Fruit fly (Drosophila melanogaster) whole organism, embryonic: ENCODE data around the gene alien.

Experiments used
- Asciz ChIP-seq: fragments of 200-800 bp; sonication (Bioruptor generic); optimal IDR thresholded peaks from 2 replicates; lab custom pipeline; 2017; ENCODE audit warnings: missing biosample characterization, mild to moderate bottlenecking, missing genetic modification characterization, missing genetic modification reagents
- BEAF-32 ChIP-seq: fragments of 200-800 bp; sonication (Bioruptor generic); optimal IDR thresholded peaks from 3 replicates; lab custom pipeline; 2017; ENCODE audit warnings: missing biosample characterization, missing genetic modification characterization, mild to moderate bottlenecking, moderate library complexity, missing genetic modification reagents
- CG10979 ChIP-seq: fragments of 200-800 bp; sonication (Bioruptor generic); optimal IDR thresholded peaks from 2 replicates; lab custom pipeline; 2018; ENCODE audit warnings: missing biosample characterization, mild to moderate bottlenecking, missing genetic modification characterization, moderate library complexity
- CG12155 ChIP-seq: fragments of 200-800 bp; sonication (Bioruptor generic); optimal IDR thresholded peaks from 3 replicates; lab custom pipeline; 2016; ENCODE audit warnings: missing biosample characterization, missing genetic modification characterization
- CG13894 ChIP-seq: fragments of 200-800 bp; sonication (Bioruptor generic); optimal IDR thresholded peaks from 3 replicates; lab custom pipeline; 2018; ENCODE audit warnings: missing biosample characterization, mild to moderate bottlenecking, missing genetic modification characterization, moderate library complexity
- CG1647 ChIP-seq: fragments of 200-800 bp; sonication (Bioruptor generic); optimal IDR thresholded peaks from 3 replicates; lab custom pipeline; 2016; ENCODE audit warnings: missing biosample characterization, missing genetic modification characterization
- CG16863 ChIP-seq: fragments of 200-800 bp; sonication (Bioruptor generic); optimal IDR thresholded peaks from 3 replicates; lab custom pipeline; 2016; ENCODE audit warnings: missing biosample characterization, missing genetic modification characterization
- CG4360 ChIP-seq: fragments of 200-800 bp; sonication (Bioruptor generic); IDR thresholded peaks from 2 replicates; pipeline ENCODE4 v1.3.6; 2022; ENCODE audit warnings: missing biosample characterization, missing genetic modification characterization
- CG6272 ChIP-seq: fragments of 200-800 bp; sonication (Bioruptor generic); IDR thresholded peaks from 2 replicates; pipeline ENCODE4 v1.3.6; 2022; ENCODE audit warnings: missing biosample characterization, missing genetic modification characterization
- CG7357 ChIP-seq: fragments of 200-800 bp; sonication (Bioruptor generic); IDR thresholded peaks from 3 replicates; pipeline ENCODE4 v1.3.6; 2022; ENCODE audit warnings: missing biosample characterization, missing genetic modification characterization
- CG8290 ChIP-seq, 3 experiments: fragments of 200-800 bp; sonication (Bioruptor generic); optimal IDR thresholded peaks; 2 replicates each; lab custom pipeline; 2016 to 2019; ENCODE audit warnings: missing biosample characterization in 3 of 3, missing genetic modification characterization in 3 of 3, mild to moderate bottlenecking in 2 of 3, moderate library complexity in 1 of 3
- CG8765 ChIP-seq: fragments of 200-800 bp; sonication (Bioruptor generic); IDR thresholded peaks from 2 replicates; pipeline ENCODE4 v1.3.6; 2022; ENCODE audit warnings: missing biosample characterization, missing genetic modification characterization
- CG9215 ChIP-seq: fragments of 200-800 bp; sonication (Bioruptor generic); IDR thresholded peaks from 2 replicates; pipeline ENCODE4 v1.3.6; 2022; ENCODE audit warnings: missing biosample characterization, missing genetic modification characterization
- CG9932 ChIP-seq: fragments of 200-800 bp; sonication (Bioruptor generic); IDR thresholded peaks from 2 replicates; pipeline ENCODE4 v1.3.6; 2022; ENCODE audit warnings: missing biosample characterization, missing genetic modification characterization
- Dfd ChIP-seq, 2 experiments: fragments of >200 bp; optimal IDR thresholded peaks; 2 replicates each; lab custom pipeline; 2017; ENCODE audit warnings: missing biosample characterization in 2 of 2, missing genetic modification characterization in 2 of 2
- Dip3 ChIP-seq: fragments of 200-800 bp; sonication (Bioruptor generic); optimal IDR thresholded peaks from 3 replicates; lab custom pipeline; 2016; ENCODE audit warnings: missing biosample characterization, missing genetic modification characterization
- Doc2 ChIP-seq: fragments of 200-800 bp; sonication (Bioruptor generic); IDR thresholded peaks from 2 replicates; pipeline ENCODE4 v1.3.6; 2022; ENCODE audit warnings: missing biosample characterization, missing genetic modification characterization
- Drgx ChIP-seq: fragments of 200-800 bp; sonication (Bioruptor generic); IDR thresholded peaks from 2 replicates; pipeline ENCODE4 v1.3.6; 2022; ENCODE audit warnings: missing biosample characterization, missing genetic modification characterization
- ERR ChIP-seq: fragments of 200-800 bp; sonication (Bioruptor generic); optimal IDR thresholded peaks from 2 replicates; lab custom pipeline; 2016; ENCODE audit warnings: missing biosample characterization, missing genetic modification characterization
- Jarid2 ChIP-seq: fragments of 200-800 bp; sonication (Bioruptor generic); optimal IDR thresholded peaks from 3 replicates; lab custom pipeline; 2017; ENCODE audit warnings: mild to moderate bottlenecking, missing biosample characterization, missing genetic modification reagents, missing genetic modification characterization
- Lhr ChIP-seq: fragments of 200-800 bp; sonication (Bioruptor generic); optimal IDR thresholded peaks from 3 replicates; lab custom pipeline; 2017; ENCODE audit warnings: mild to moderate bottlenecking, missing biosample characterization, missing genetic modification reagents, missing genetic modification characterization
- Lim3 ChIP-seq: fragments of 200-800 bp; sonication (Bioruptor generic); IDR thresholded peaks from 2 replicates; pipeline ENCODE4 v1.3.6; 2022; ENCODE audit warnings: missing biosample characterization, missing genetic modification characterization
- MBD-R2 ChIP-seq: fragments of 200-800 bp; sonication (Bioruptor generic); IDR thresholded peaks from 2 replicates; pipeline ENCODE4 v1.3.6; 2022; ENCODE audit warnings: missing biosample characterization, missing genetic modification characterization
- Mes4 ChIP-seq: fragments of 200-800 bp; sonication (Bioruptor generic); optimal IDR thresholded peaks from 2 replicates; lab custom pipeline; 2016; ENCODE audit warnings: missing biosample characterization, missing genetic modification characterization
- Mrtf ChIP-seq: fragments of 200-800 bp; sonication (Bioruptor generic); IDR thresholded peaks from 3 replicates; pipeline ENCODE4 v1.3.6; 2022; ENCODE audit warnings: missing biosample characterization, missing genetic modification characterization
- Poxn ChIP-seq: fragments of 200-800 bp; sonication (Bioruptor generic); IDR thresholded peaks from 2 replicates; pipeline ENCODE4 v1.3.6; 2022; ENCODE audit warnings: missing biosample characterization, missing genetic modification characterization
- Rfx ChIP-seq: fragments of 200-800 bp; sonication (Bioruptor generic); IDR thresholded peaks from 2 replicates; pipeline ENCODE4 v1.3.6; 2022; ENCODE audit warnings: missing biosample characterization, missing genetic modification characterization
- Rx ChIP-seq: fragments of 200-800 bp; sonication (Bioruptor generic); IDR thresholded peaks from 2 replicates; pipeline ENCODE4 v1.3.6; 2022; ENCODE audit warnings: missing biosample characterization, missing genetic modification characterization
- Sox100B ChIP-seq: fragments of 200-800 bp; sonication (Bioruptor generic); optimal IDR thresholded peaks from 3 replicates; lab custom pipeline; 2018; ENCODE audit warnings: missing biosample characterization, mild to moderate bottlenecking, missing genetic modification characterization
- Sox102F ChIP-seq: fragments of 200-800 bp; sonication (Bioruptor generic); optimal IDR thresholded peaks from 2 replicates; lab custom pipeline; 2018; ENCODE audit warnings: missing biosample characterization, mild to moderate bottlenecking, missing genetic modification characterization, moderate library complexity
- bbx ChIP-seq: fragments of 200-800 bp; sonication (Bioruptor generic); IDR thresholded peaks from 2 replicates; pipeline ENCODE4 v1.3.6; 2022; ENCODE audit warnings: missing biosample characterization, missing genetic modification characterization; ENCODE audit not compliant: partially characterized antibody
- br ChIP-seq: fragments of >200 bp; optimal IDR thresholded peaks from 2 replicates; lab custom pipeline; 2017
- chinmo ChIP-seq: fragments of 200-800 bp; sonication (Bioruptor generic); IDR thresholded peaks from 4 replicates; pipeline ENCODE4 v1.3.6; 2022; ENCODE audit warnings: missing biosample characterization, missing genetic modification characterization; ENCODE audit not compliant: partially characterized antibody
- crp ChIP-seq, 2 experiments: fragments of 200-800 bp; sonication (Bioruptor generic); optimal IDR thresholded peaks; 2 replicates in 1 of 2; 3 replicates in 1 of 2; lab custom pipeline; 2017; ENCODE audit warnings: missing biosample characterization in 2 of 2, missing genetic modification characterization in 2 of 2, mild to moderate bottlenecking in 1 of 2, moderate library complexity in 1 of 2
- dati ChIP-seq: fragments of 200-800 bp; sonication (Bioruptor generic); IDR thresholded peaks from 2 replicates; pipeline ENCODE4 v1.3.6; 2022; ENCODE audit warnings: missing biosample characterization, missing genetic modification characterization
- ems ChIP-seq: fragments of 200-800 bp; sonication (Bioruptor generic); optimal IDR thresholded peaks from 3 replicates; lab custom pipeline; 2016; ENCODE audit warnings: missing biosample characterization, missing genetic modification characterization
- fd64A ChIP-seq: fragments of 200-800 bp; sonication (Bioruptor generic); optimal IDR thresholded peaks from 3 replicates; lab custom pipeline; 2018; ENCODE audit warnings: missing biosample characterization, mild to moderate bottlenecking, missing genetic modification characterization
- gem ChIP-seq: fragments of 200-800 bp; sonication (Bioruptor generic); optimal IDR thresholded peaks from 2 replicates; lab custom pipeline; 2019; ENCODE audit warnings: missing biosample characterization, mild to moderate bottlenecking, missing genetic modification characterization, moderate library complexity
- ham ChIP-seq: fragments of 200-800 bp; sonication (Bioruptor generic); IDR thresholded peaks from 2 replicates; pipeline ENCODE4 v1.3.6; 2022; ENCODE audit warnings: missing biosample characterization, missing genetic modification characterization
- lilli ChIP-seq: fragments of 200-800 bp; sonication (Bioruptor generic); optimal IDR thresholded peaks from 3 replicates; lab custom pipeline; 2016; ENCODE audit warnings: missing biosample characterization, missing genetic modification characterization
- mam ChIP-seq: fragments of 200-800 bp; sonication (Bioruptor generic); optimal IDR thresholded peaks from 3 replicates; lab custom pipeline; 2016; ENCODE audit warnings: missing biosample characterization, missing genetic modification characterization
- nmo ChIP-seq: fragments of 200-800 bp; sonication (Bioruptor generic); optimal IDR thresholded peaks from 2 replicates; lab custom pipeline; 2018; ENCODE audit warnings: missing biosample characterization, mild to moderate bottlenecking, missing genetic modification characterization, moderate library complexity
- pb ChIP-seq: fragments of 200-800 bp; sonication (Bioruptor generic); optimal IDR thresholded peaks from 3 replicates; lab custom pipeline; 2016; ENCODE audit warnings: missing biosample characterization, missing genetic modification characterization
- phol ChIP-seq: fragments of 200-800 bp; sonication (Bioruptor generic); optimal IDR thresholded peaks from 3 replicates; lab custom pipeline; 2018; ENCODE audit warnings: missing biosample characterization, mild to moderate bottlenecking, missing genetic modification characterization, moderate library complexity
- pnt ChIP-seq: fragments of 200-800 bp; sonication (Bioruptor generic); optimal IDR thresholded peaks from 3 replicates; lab custom pipeline; 2016; ENCODE audit warnings: missing biosample characterization, missing genetic modification characterization
- prd ChIP-seq, 3 experiments: fragments of >200 bp in 2 of 3; fragments of 200-800 bp in 1 of 3; sonication (Bioruptor generic) in 1 of 3; optimal IDR thresholded peaks in 2 of 3; IDR thresholded peaks in 1 of 3; 2 replicates in 2 of 3; 3 replicates in 1 of 3; pipeline versions ENCODE4 v1.3.6 to Lab custom; 2017 to 2022; ENCODE audit warnings: missing biosample characterization in 1 of 3, missing genetic modification characterization in 1 of 3
- ranshi ChIP-seq: fragments of 200-800 bp; sonication (Bioruptor generic); IDR thresholded peaks from 2 replicates; pipeline ENCODE4 v1.3.6; 2022; ENCODE audit warnings: missing biosample characterization, missing genetic modification characterization
- rib ChIP-seq: fragments of 200-800 bp; sonication (Bioruptor generic); IDR thresholded peaks from 2 replicates; pipeline ENCODE4 v1.3.6; 2022; ENCODE audit warnings: missing biosample characterization, missing genetic modification characterization
- ro ChIP-seq: fragments of 200-800 bp; sonication (Bioruptor generic); IDR thresholded peaks from 2 replicates; pipeline ENCODE4 v1.3.6; 2022; ENCODE audit warnings: missing biosample characterization, missing genetic modification characterization
- sob ChIP-seq: fragments of 200-800 bp; sonication (Bioruptor generic); IDR thresholded peaks from 2 replicates; pipeline ENCODE4 v1.3.6; 2022; ENCODE audit warnings: missing biosample characterization, missing genetic modification characterization
- usp ChIP-seq: fragments of >200 bp; optimal IDR thresholded peaks from 2 replicates; lab custom pipeline; 2017; ENCODE audit warnings: missing biosample characterization, missing genetic modification characterization

The alien gene

dm6 chr2L:8958046-8958497 lies 39.1 kb downstream of the alien start (continued):
- TF ChIP-seq CG7357 (GFP tag; lab: Robert Waterston, UW) (peak; percentile 93), ems (peak; percentile 90), ham (GFP tag; lab: Robert Waterston, UW) (peak; percentile 89), BEAF-32 (no peak), mam (peak; percentile 96), CG10979 (tag; lab: Kevin White, UChicago) (peak; percentile 97), phol (tag; lab: Kevin White, UChicago) (peak; percentile 93), ERR (peak; percentile 79), rib (GFP tag; lab: Robert Waterston, UW) (peak; percentile 93), Lim3 (GFP tag; lab: Robert Waterston, UW) (peak; percentile 88; the same call in 1 of the 2 replicates), Doc2 (GFP tag; lab: Robert Waterston, UW) (peak; percentile 85), usp (GFP tag; lab: Kevin White, UChicago) (no peak), Rx (peak; percentile 94), MBD-R2 (GFP tag; lab: Robert Waterston, UW) (peak; percentile 95), gem (tag; lab: Kevin White, UChicago) (peak; percentile 98), CG6272 (GFP tag; lab: Robert Waterston, UW) (peak; percentile 97), CG9215 (peak; percentile 92), Lhr (GFP tag; lab: Kevin White, UChicago) (peak; percentile 80), Asciz (GFP tag; lab: Kevin White, UChicago) (peak; percentile 89), crp (GFP tag; optimal IDR thresholded peaks at IDR 0.05; lab: Kevin White, UChicago) (peak in 1 of 2 experiments; percentile 65), CG12155 (GFP tag; lab: Kevin White, UChicago) (peak; percentile 95), fd64A (peak; percentile 42), Poxn (peak; percentile 73), CG16863 (GFP tag; lab: Kevin White, UChicago) (peak; percentile 91), CG4360 (peak; percentile 84), Mes4 (GFP tag; lab: Kevin White, UChicago) (peak; percentile 90), Drgx (GFP tag; lab: Robert Waterston, UW) (peak; percentile 97), sob (GFP tag; lab: Robert Waterston, UW) (peak; percentile 98), Rfx (GFP tag; lab: Robert Waterston, UW) (peak; percentile 96), ranshi (GFP tag; lab: Robert Waterston, UW) (peak; percentile 99), nmo (GFP tag; lab: Kevin White, UChicago) (peak; percentile 94), prd (optimal IDR thresholded peaks at IDR 0.05; lab: Kevin White, UChicago) (no peak), prd (GFP tag; IDR thresholded peaks at IDR 0.05; lab: Robert Waterston, UW) (peak; percentile 99), CG8290 (GFP tag; optimal IDR thresholded peaks at IDR 0.05; lab: Kevin White, UChicago) (peak; percentile 97), CG8290 (tag; optimal IDR thresholded peaks at IDR 0.05; lab: Kevin White, UChicago) (peak; percentile 74 to 89), Mrtf (GFP tag; lab: Robert Waterston, UW) (peak; percentile 93), bbx (GFP tag; lab: Robert Waterston, UW) (no peak), pnt (peak; percentile 96), pb (GFP tag; lab: Kevin White, UChicago) (peak; percentile 80), CG1647 (peak; percentile 77), Dfd (GFP tag; optimal IDR thresholded peaks at IDR 0.05; lab: Kevin White, UChicago) (no peak), lilli (peak; percentile 95), chinmo (GFP tag; lab: Robert Waterston, UW) (no peak), Dip3 (GFP tag; lab: Kevin White, UChicago) (peak; percentile 90), ro (GFP tag; lab: Robert Waterston, UW) (peak; percentile 96), CG13894 (tag; lab: Kevin White, UChicago) (no peak), dati (GFP tag; lab: Robert Waterston, UW) (peak; percentile 92), Jarid2 (GFP tag; lab: Kevin White, UChicago) (peak; percentile 63), CG8765 (GFP tag; lab: Robert Waterston, UW) (peak; percentile 94), Sox100B (peak; percentile 88), br (no peak), Sox102F (GFP tag; lab: Kevin White, UChicago) (peak; percentile 99), CG9932 (GFP tag; lab: Robert Waterston, UW) (peak; percentile 96)
